Fruit fly (Drosophila melanogaster) whole organism, embryonic: ENCODE results near the gene SCCRO.
A peak's percentile ranks its signal among the peaks of the same experiment; 100 is the strongest.

ENCODE experiments used
- Blimp-1 ChIP-seq: fragments of 200-800 bp; sonication (Bioruptor generic); optimal IDR thresholded peaks from 3 replicates; lab custom pipeline; 2018; ENCODE audit warnings: missing biosample characterization, missing genetic modification characterization, mild to moderate bottlenecking, moderate library complexity, missing genetic modification reagents
- CG10462 ChIP-seq: fragments of 200-800 bp; sonication (Bioruptor generic); optimal IDR thresholded peaks from 2 replicates; lab custom pipeline; 2016; ENCODE audit warnings: missing biosample characterization, missing genetic modification characterization
- CG13775 ChIP-seq: fragments of 200-800 bp; sonication (Bioruptor generic); optimal IDR thresholded peaks from 3 replicates; lab custom pipeline; 2017; ENCODE audit warnings: missing biosample characterization, mild to moderate bottlenecking, missing genetic modification characterization
- CG1529 ChIP-seq: fragments of 200-800 bp; sonication (Bioruptor generic); optimal IDR thresholded peaks from 3 replicates; lab custom pipeline; 2018; ENCODE audit warnings: missing biosample characterization, missing genetic modification characterization
- CG15601 ChIP-seq: fragments of 200-800 bp; sonication (Bioruptor generic); optimal IDR thresholded peaks from 3 replicates; lab custom pipeline; 2019; ENCODE audit warnings: missing biosample characterization, mild to moderate bottlenecking, missing genetic modification characterization, moderate library complexity
- CG17186 ChIP-seq: fragments of 200-800 bp; sonication (Bioruptor generic); optimal IDR thresholded peaks from 3 replicates; lab custom pipeline; 2017; ENCODE audit warnings: missing biosample characterization, missing genetic modification reagents, missing genetic modification characterization
- CG2712 ChIP-seq: fragments of 200-800 bp; optimal IDR thresholded peaks from 3 replicates; lab custom pipeline; 2019; ENCODE audit warnings: missing biosample characterization, mild to moderate bottlenecking, missing genetic modification characterization, moderate library complexity
- CG32767 ChIP-seq: fragments of 200-800 bp; sonication (Bioruptor generic); IDR thresholded peaks from 2 replicates; pipeline ENCODE4 v1.3.6; 2022; ENCODE audit warnings: missing biosample characterization, missing genetic modification characterization
- CG32772 ChIP-seq: fragments of 200-800 bp; sonication (Bioruptor generic); IDR thresholded peaks from 2 replicates; pipeline ENCODE4 v1.3.6; 2022; ENCODE audit warnings: missing biosample characterization, missing genetic modification characterization
- CG34224 ChIP-seq: fragments of 200-800 bp; sonication (Bioruptor generic); IDR thresholded peaks from 3 replicates; pipeline ENCODE4 v1.3.6; 2022; ENCODE audit warnings: missing biosample characterization, missing genetic modification characterization; ENCODE audit not compliant: partially characterized antibody
- CG6765 ChIP-seq: fragments of 200-800 bp; sonication (Bioruptor generic); optimal IDR thresholded peaks from 3 replicates; lab custom pipeline; 2017; ENCODE audit warnings: missing biosample characterization, mild to moderate bottlenecking, missing genetic modification characterization
- CG7271 ChIP-seq: fragments of 200-800 bp; sonication (Bioruptor generic); optimal IDR thresholded peaks from 2 replicates; lab custom pipeline; 2018; ENCODE audit warnings: missing biosample characterization, mild to moderate bottlenecking, missing genetic modification characterization, moderate library complexity
- CG9609 ChIP-seq: fragments of 200-800 bp; sonication (Bioruptor generic); optimal IDR thresholded peaks from 3 replicates; lab custom pipeline; 2016; ENCODE audit warnings: missing biosample characterization, missing genetic modification characterization
- D19A ChIP-seq: fragments of 200-800 bp; optimal IDR thresholded peaks from 3 replicates; lab custom pipeline; 2019; ENCODE audit warnings: missing biosample characterization, mild to moderate bottlenecking, missing genetic modification characterization, moderate library complexity
- Gug ChIP-seq: fragments of 200-800 bp; sonication (Bioruptor generic); IDR thresholded peaks from 4 replicates; pipeline ENCODE4 v1.3.6; 2022; ENCODE audit warnings: missing biosample characterization, missing genetic modification characterization
- HmgD ChIP-seq: fragments of 200-800 bp; sonication (Bioruptor generic); optimal IDR thresholded peaks from 3 replicates; lab custom pipeline; 2016; ENCODE audit warnings: missing biosample characterization, missing genetic modification characterization
- Mad ChIP-seq: fragments of 200-800 bp; sonication (Bioruptor generic); optimal IDR thresholded peaks from 2 replicates; lab custom pipeline; 2016; ENCODE audit warnings: missing biosample characterization, missing genetic modification characterization
- Max ChIP-seq: fragments of 200-800 bp; sonication (Bioruptor generic); optimal IDR thresholded peaks from 2 replicates; lab custom pipeline; 2016; ENCODE audit warnings: missing biosample characterization, mild to moderate bottlenecking, missing genetic modification characterization
- Pdp1 ChIP-seq, 2 experiments: fragments of 200-800 bp; sonication (Bioruptor generic); optimal IDR thresholded peaks; 3 replicates each; lab custom pipeline; 2016; ENCODE audit warnings: missing biosample characterization in 2 of 2, missing genetic modification characterization in 2 of 2, mild to moderate bottlenecking in 1 of 2, moderate library complexity in 1 of 2
- Ravus ChIP-seq: fragments of 200-800 bp; sonication (Bioruptor generic); IDR thresholded peaks from 2 replicates; pipeline ENCODE4 v1.3.6; 2022; ENCODE audit warnings: missing biosample characterization, missing genetic modification characterization
- Sox102F ChIP-seq: fragments of 200-800 bp; sonication (Bioruptor generic); optimal IDR thresholded peaks from 2 replicates; lab custom pipeline; 2018; ENCODE audit warnings: missing biosample characterization, mild to moderate bottlenecking, missing genetic modification characterization, moderate library complexity
- TFAM ChIP-seq: fragments of 200-800 bp; sonication (Bioruptor generic); optimal IDR thresholded peaks from 2 replicates; lab custom pipeline; 2017; ENCODE audit warnings: missing biosample characterization, missing genetic modification characterization, inconsistent platforms
- Trl ChIP-seq, 3 experiments: fragments of >200 bp in 2 of 3; fragments of 200-800 bp in 1 of 3; sonication (Bioruptor generic) in 1 of 3; optimal IDR thresholded peaks; 2 replicates in 1 of 3; 3 replicates in 2 of 3; lab custom pipeline; 2016 to 2017; ENCODE audit warnings: missing biosample characterization in 1 of 3, missing genetic modification characterization in 1 of 3
- abd-A ChIP-seq: fragments of 200-800 bp; sonication (Bioruptor generic); optimal IDR thresholded peaks from 3 replicates; lab custom pipeline; 2019; ENCODE audit warnings: missing biosample characterization, mild to moderate bottlenecking, missing genetic modification characterization, moderate library complexity
- caup ChIP-seq: fragments of 200-800 bp; sonication (Bioruptor generic); optimal IDR thresholded peaks from 3 replicates; lab custom pipeline; 2017; ENCODE audit warnings: missing biosample characterization, mild to moderate bottlenecking, missing genetic modification characterization, moderate library complexity; ENCODE audit not compliant: severe bottlenecking
- crc ChIP-seq: fragments of 200-800 bp; sonication (Bioruptor generic); optimal IDR thresholded peaks from 2 replicates; lab custom pipeline; 2016; ENCODE audit warnings: missing biosample characterization, missing genetic modification characterization
- ewg ChIP-seq: fragments of 200-800 bp; sonication (Bioruptor generic); optimal IDR thresholded peaks from 3 replicates; lab custom pipeline; 2017; ENCODE audit warnings: mild to moderate bottlenecking, missing biosample characterization, missing genetic modification reagents, missing genetic modification characterization
- gsb ChIP-seq: fragments of 200-800 bp; sonication (Bioruptor generic); IDR thresholded peaks from 2 replicates; pipeline ENCODE4 v1.3.6; 2022; ENCODE audit warnings: missing biosample characterization, missing genetic modification characterization
- gsb-n ChIP-seq: fragments of 200-800 bp; sonication (Bioruptor generic); optimal IDR thresholded peaks from 3 replicates; lab custom pipeline; 2018; ENCODE audit warnings: missing biosample characterization, mild to moderate bottlenecking, missing genetic modification characterization
- lola ChIP-seq, 3 experiments: fragments of >200 bp in 2 of 3; fragments of 200-800 bp in 1 of 3; sonication (Bioruptor generic) in 1 of 3; optimal IDR thresholded peaks; 2 replicates each; lab custom pipeline; 2017 to 2019; ENCODE audit warnings: missing biosample characterization in 3 of 3, missing genetic modification characterization in 3 of 3, mild to moderate bottlenecking in 1 of 3, moderate library complexity in 1 of 3
- p53 ChIP-seq: fragments of 200-800 bp; sonication (Bioruptor generic); optimal IDR thresholded peaks from 2 replicates; lab custom pipeline; 2016; ENCODE audit warnings: missing biosample characterization, missing genetic modification characterization
- scrt ChIP-seq: fragments of 200-800 bp; sonication (Bioruptor generic); optimal IDR thresholded peaks from 2 replicates; lab custom pipeline; 2018; ENCODE audit warnings: missing biosample characterization, mild to moderate bottlenecking, missing genetic modification characterization, moderate library complexity
- sens ChIP-seq: fragments of 200-800 bp; sonication (Bioruptor generic); peaks from one replicate; lab custom pipeline; 2016; ENCODE audit warnings: missing biosample characterization, missing genetic modification characterization
- sqz ChIP-seq: fragments of 200-800 bp; sonication (Bioruptor generic); optimal IDR thresholded peaks from 3 replicates; lab custom pipeline; 2018; ENCODE audit warnings: missing biosample characterization, mild to moderate bottlenecking, missing genetic modification characterization
- zen ChIP-seq: fragments of 200-800 bp; sonication (Bioruptor generic); optimal IDR thresholded peaks from 3 replicates; lab custom pipeline; 2018; ENCODE audit warnings: missing biosample characterization, mild to moderate bottlenecking, missing genetic modification characterization, moderate library complexity
- zfh1 ChIP-seq: fragments of 200-800 bp; sonication (Bioruptor generic); IDR thresholded peaks from 3 replicates; pipeline ENCODE4 v1.3.6; 2022; ENCODE audit warnings: missing biosample characterization, missing genetic modification characterization

The SCCRO gene

dm6 chr3L:15539903-15540409 is 23.3 kb upstream of the SCCRO start (continued):
- no peak for TF ChIP-seq gsb-n
- TF ChIP-seq p53 (GFP tag; lab: Kevin White, UChicago), result no peak
- peak; percentile 53 for TF ChIP-seq sens (GFP tag; lab: Kevin White, UChicago)
- peak in 1 of 2 experiments; percentile 53 for TF ChIP-seq Pdp1 (GFP tag; optimal IDR thresholded peaks at IDR 0.05; lab: Kevin White, UChicago)

dm6 chr3L:15540682-15541081 is 22.5 kb upstream of the SCCRO start:
- TF ChIP-seq CG6765 (no peak), CG1529 (GFP tag; lab: Kevin White, UChicago) (no peak), CG17186 (no peak), Trl (optimal IDR thresholded peaks at IDR 0.05; lab: Kevin White, UChicago) (peak; percentile 18 to 50), Trl (GFP tag; optimal IDR thresholded peaks at IDR 0.05; lab: Kevin White, UChicago) (no peak), zfh1 (GFP tag; lab: Robert Waterston, UW) (no peak), CG32772 (GFP tag; lab: Robert Waterston, UW) (0 out of 2 replicates have a peak, but pooled peaks have one; percentile 23), CG7271 (no peak), CG9609 (GFP tag; lab: Kevin White, UChicago) (no peak), Mad (GFP tag; lab: Kevin White, UChicago) (no peak), sqz (GFP tag; lab: Kevin White, UChicago) (peak; percentile 66), Max (GFP tag; lab: Kevin White, UChicago) (no peak), gsb (GFP tag; lab: Robert Waterston, UW) (no peak), ewg (GFP tag; lab: Kevin White, UChicago) (peak; percentile 38), CG2712 (tag; lab: Kevin White, UChicago) (no peak), CG32767 (no peak), Blimp-1 (no peak), Gug (no peak)

dm6 chr3L:15541281-15541680 is 21.9 kb upstream of the SCCRO start:
- TF ChIP-seq caup (GFP tag; lab: Kevin White, UChicago) (no peak), zen (tag; lab: Kevin White, UChicago) (peak; percentile 51), abd-A (tag; lab: Kevin White, UChicago) (peak; percentile 40), CG10462 (GFP tag; lab: Kevin White, UChicago) (no peak), scrt (peak; percentile 94), Ravus (GFP tag; lab: Robert Waterston, UW) (no peak), CG15601 (tag; lab: Kevin White, UChicago) (no peak)

- no peak for TF ChIP-seq Sox102F
- TF ChIP-seq CG34224 (GFP tag; lab: Robert Waterston, UW), result no peak
- no peak for TF ChIP-seq lola (GFP tag; optimal IDR thresholded peaks at IDR 0.05; lab: Kevin White, UChicago)
- no peak for TF ChIP-seq HmgD (GFP tag; lab: Kevin White, UChicago)
- TF ChIP-seq TFAM (GFP tag; lab: Kevin White, UChicago), result no peak
- no peak for TF ChIP-seq CG13775 (GFP tag; lab: Kevin White, UChicago)
- no peak for TF ChIP-seq crc
- no peak for TF ChIP-seq D19A (tag; lab: Kevin White, UChicago)
These were observed 20.2 kb upstream of the SCCRO start for dm6 chr3L:15543049-15543448.
